Fruit fly (Drosophila melanogaster): Measurements from ENCODE around the gene D19A.

Gene D19A

DNA sequence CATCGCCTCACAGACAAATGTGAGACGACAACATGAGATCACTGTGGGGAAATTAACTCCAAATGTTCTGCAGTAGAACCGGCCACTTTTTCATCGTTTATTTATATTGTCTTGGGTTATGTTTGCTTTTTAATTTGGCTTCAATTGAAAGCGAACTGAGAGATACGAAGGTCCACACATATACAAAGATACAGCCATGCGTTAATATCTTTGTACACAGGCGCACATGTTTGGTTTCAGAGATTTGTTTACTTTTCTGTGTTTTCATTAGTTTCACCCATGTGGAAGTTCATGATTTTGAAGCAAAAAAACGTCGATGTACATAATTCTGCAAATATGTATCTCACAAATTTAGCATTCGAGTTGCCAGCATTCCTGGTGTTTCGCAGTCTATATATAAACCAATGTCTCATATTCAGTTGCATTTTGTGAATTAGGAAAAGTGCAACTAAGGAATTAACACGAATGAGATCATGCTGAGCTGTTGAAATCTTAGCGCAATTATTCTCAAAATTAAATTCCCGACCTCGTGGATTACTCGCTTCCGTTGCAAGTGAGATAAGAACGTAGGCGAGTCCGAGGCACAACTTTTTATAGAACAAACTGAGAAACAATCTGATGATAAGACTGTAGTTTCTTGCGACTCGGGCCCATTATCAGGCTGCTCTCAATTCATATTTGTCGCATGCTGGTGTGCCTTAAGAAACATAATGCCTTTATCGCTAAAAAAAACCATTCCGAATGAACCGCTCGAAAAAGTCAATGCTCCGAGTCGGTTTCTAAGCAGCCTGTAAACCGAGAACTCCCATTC, 27.3 kb upstream of the D19A start (continued):
- TF ChIP-seq sens-2 (GFP tag; IDR thresholded peaks at IDR 0.05) (no peak), nau (GFP tag; optimal IDR thresholded peaks at IDR 0.05) (no peak), dysf (GFP tag; IDR thresholded peaks at IDR 0.05) (no peak), Aef1 (GFP tag; IDR thresholded peaks at IDR 0.05) (no peak), ci (GFP tag; IDR thresholded peaks at IDR 0.05) (0 out of 3 replicates have a peak, but pooled peaks have one; percentile 55), CG12769 (tag; optimal IDR thresholded peaks at IDR 0.05) (no peak), org-1 (GFP tag; optimal IDR thresholded peaks at IDR 0.05) (peak; percentile 52), shn (GFP tag; optimal IDR thresholded peaks at IDR 0.05) (no peak), crc (GFP tag; optimal IDR thresholded peaks at IDR 0.05) (no peak), bcd (GFP tag; optimal IDR thresholded peaks at IDR 0.05) (no peak), CG13296 (GFP tag; optimal IDR thresholded peaks at IDR 0.05) (no peak), slp2 (GFP tag; optimal IDR thresholded peaks at IDR 0.05) (no peak), CG6854 (GFP tag; optimal IDR thresholded peaks at IDR 0.05) (no peak), Lpt (GFP tag; optimal IDR thresholded peaks at IDR 0.05) (no peak), trem (tag; optimal IDR thresholded peaks at IDR 0.05) (peak; percentile 28), Hr51 (GFP tag; optimal IDR thresholded peaks at IDR 0.05) (no peak), hb (GFP tag; IDR thresholded peaks at IDR 0.05; ENCODE audit: partially characterized antibody) (no peak), CG15269 (tag; optimal IDR thresholded peaks at IDR 0.05) (no peak), Oaz (GFP tag; IDR thresholded peaks at IDR 0.05) (no peak), al (GFP tag; IDR thresholded peaks at IDR 0.05) (no peak), insv (GFP tag; optimal IDR thresholded peaks at IDR 0.05) (peak in 1 of 2 experiments; percentile 18), CG7357 (GFP tag; IDR thresholded peaks at IDR 0.05) (no peak), chinmo (GFP tag; IDR thresholded peaks at IDR 0.05; ENCODE audit: partially characterized antibody) (0 out of 4 replicates have a peak, but pooled peaks have one; percentile 59), cato (GFP tag; optimal IDR thresholded peaks at IDR 0.05; ENCODE audit: borderline replicate concordance) (no peak), ERR (GFP tag; optimal IDR thresholded peaks at IDR 0.05) (no peak), ac (GFP tag; optimal IDR thresholded peaks at IDR 0.05) (peak; percentile 60), CG14014 (GFP tag; IDR thresholded peaks at IDR 0.05) (no peak; the same call in 1 of the 2 replicates), pb (GFP tag; optimal IDR thresholded peaks at IDR 0.05) (no peak), ato (GFP tag; IDR thresholded peaks at IDR 0.05; ENCODE audit: partially characterized antibody) (no peak), lola (GFP tag; optimal IDR thresholded peaks at IDR 0.05) (no peak), Meics (GFP tag; optimal IDR thresholded peaks at IDR 0.05) (peak; percentile 53), tup (GFP tag; optimal IDR thresholded peaks at IDR 0.05) (no peak), CG11696 (GFP tag; IDR thresholded peaks at IDR 0.05) (no peak), CG13123 (GFP tag; optimal IDR thresholded peaks at IDR 0.05) (no peak), CG30020 (tag; optimal IDR thresholded peaks at IDR 0.05) (no peak), grau (tag; optimal IDR thresholded peaks at IDR 0.05) (no peak), unpg (GFP tag; optimal IDR thresholded peaks at IDR 0.05) (no peak), ab (GFP tag; optimal IDR thresholded peaks at IDR 0.05) (no peak), CG7963 (GFP tag; IDR thresholded peaks at IDR 0.05; ENCODE audit: partially characterized antibody) (no peak), crp (GFP tag; optimal IDR thresholded peaks at IDR 0.05) (no peak), Fer2 (tag; optimal IDR thresholded peaks at IDR 0.05) (no peak), br (optimal IDR thresholded peaks at IDR 0.05) (no peak), CG2875 (GFP tag; optimal IDR thresholded peaks at IDR 0.05) (peak; percentile 47), usp (GFP tag; optimal IDR thresholded peaks at IDR 0.05) (no peak), Nf-YC (tag; optimal IDR thresholded peaks at IDR 0.05) (no peak), D19B (GFP tag; optimal IDR thresholded peaks at IDR 0.05) (no peak), CG14965 (GFP tag; optimal IDR thresholded peaks at IDR 0.05; ENCODE audit: borderline replicate concordance) (no peak), vvl (GFP tag; IDR thresholded peaks at IDR 0.05) (no peak), Six4 (GFP tag; optimal IDR thresholded peaks at IDR 0.05) (no peak)
